Fruit fly (Drosophila melanogaster) whole organism, embryonic: ENCODE measurements around the gene dod.

Experiments
- CG2712 ChIP-seq: fragments of 200-800 bp; optimal IDR thresholded peaks from 3 replicates; lab custom pipeline; 2019; ENCODE audit warnings: missing biosample characterization, mild to moderate bottlenecking, missing genetic modification characterization, moderate library complexity
- Chrac-16 ChIP-seq: fragments of 200-800 bp; sonication (Bioruptor generic); optimal IDR thresholded peaks from 3 replicates; lab custom pipeline; 2016; ENCODE audit warnings: missing biosample characterization, missing genetic modification characterization
- H15 ChIP-seq: fragments of 200-800 bp; sonication (Bioruptor generic); IDR thresholded peaks from 3 replicates; pipeline ENCODE4 v1.3.6; 2022; ENCODE audit warnings: missing biosample characterization, missing genetic modification characterization

- TF ChIP-seq CG2712 (tag; lab: Kevin White, UChicago) (no peak), H15 (GFP tag; lab: Robert Waterston, UW) (no peak), Chrac-16 (GFP tag; lab: Kevin White, UChicago) (no peak)
These were observed 43.6 kb downstream of the dod start, which contains the start of gene mst for dm6 chrX:21388734-21389133.
